Fruit fly (Drosophila melanogaster): ENCODE measurements around the gene aay.
A peak's percentile ranks its signal among the peaks of the same experiment; 100 is the strongest.

aay gene

DNA sequence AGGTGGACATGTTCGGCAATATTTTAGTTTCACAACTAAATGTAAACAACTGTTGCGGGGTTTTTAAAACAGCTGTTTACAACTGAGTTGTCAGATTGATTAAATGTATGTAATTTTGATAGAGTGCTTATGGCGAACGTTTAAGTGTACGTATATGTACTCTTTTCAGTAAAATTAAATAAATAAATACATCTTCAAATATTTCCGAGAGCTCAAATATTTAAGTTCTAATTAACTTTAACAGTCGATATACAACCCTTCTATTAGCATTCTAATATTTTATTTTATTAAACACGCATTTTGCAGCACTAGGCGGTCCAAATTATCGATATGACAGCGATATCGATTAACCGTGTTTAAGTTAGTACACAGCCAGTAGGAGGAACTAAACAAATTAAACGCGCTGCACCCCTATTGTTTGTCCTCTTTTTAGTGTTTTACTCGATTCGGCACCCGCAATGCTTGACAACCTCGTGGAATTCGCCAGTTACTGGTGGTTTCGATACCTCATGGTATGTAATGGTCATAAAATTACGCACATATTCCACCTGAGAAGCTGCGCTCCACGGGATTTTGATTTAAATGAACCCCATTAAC lies 28.6 kb downstream of the aay start, which contains the start of the genes CG3448 and ghi:
CG3448 (minus strand) TSS at position 51 of the 597 bp plus-strand sequence.
ghi (plus strand) TSS at position 355 of the 597 bp plus-strand sequence.
- TF ChIP-seq Rx (GFP tag; IDR thresholded peaks at IDR 0.05) = peak; percentile 22; the same call in 1 of the 2 replicates
- TF ChIP-seq Doc2 (GFP tag; IDR thresholded peaks at IDR 0.05) = no peak
- peak; percentile 52 for TF ChIP-seq Meics (GFP tag; optimal IDR thresholded peaks at IDR 0.05)
- peak; percentile 14 for TF ChIP-seq CG9797 (GFP tag; optimal IDR thresholded peaks at IDR 0.05)
- TF ChIP-seq gsb (GFP tag; IDR thresholded peaks at IDR 0.05) = no peak
- no peak for TF ChIP-seq CG17568 (GFP tag; optimal IDR thresholded peaks at IDR 0.05)
- TF ChIP-seq bcd (GFP tag; optimal IDR thresholded peaks at IDR 0.05) = peak; percentile 56
- TF ChIP-seq vvl (GFP tag; IDR thresholded peaks at IDR 0.05) = peak; percentile 55
- TF ChIP-seq CG30431 (GFP tag; optimal IDR thresholded peaks at IDR 0.05) = no peak
- no peak for TF ChIP-seq CG42726 (GFP tag; IDR thresholded peaks at IDR 0.05; ENCODE audit: partially characterized antibody)
- no peak for TF ChIP-seq pb (GFP tag; optimal IDR thresholded peaks at IDR 0.05)
- no peak for TF ChIP-seq CG5953 (GFP tag; IDR thresholded peaks at IDR 0.05)
- TF ChIP-seq Ptx1 (GFP tag; IDR thresholded peaks at IDR 0.05) = peak; percentile 58
- no peak for TF ChIP-seq slp2 (GFP tag; optimal IDR thresholded peaks at IDR 0.05)
- no peak for TF ChIP-seq cg (GFP tag; optimal IDR thresholded peaks at IDR 0.05)
- no peak for TF ChIP-seq Lpt (GFP tag; optimal IDR thresholded peaks at IDR 0.05)
- peak; percentile 11 for TF ChIP-seq dmrt11E (tag; optimal IDR thresholded peaks at IDR 0.05)
- no peak for TF ChIP-seq CG11696 (GFP tag; IDR thresholded peaks at IDR 0.05)
- peak; percentile 1 for TF ChIP-seq CG16863 (GFP tag; optimal IDR thresholded peaks at IDR 0.05)
- no peak for TF ChIP-seq da (GFP tag; optimal IDR thresholded peaks at IDR 0.05)
- no peak for TF ChIP-seq Ravus (GFP tag; IDR thresholded peaks at IDR 0.05)
- TF ChIP-seq Sox102F (GFP tag; optimal IDR thresholded peaks at IDR 0.05) = peak; percentile 52
- TF ChIP-seq cad (GFP tag; optimal IDR thresholded peaks at IDR 0.05) = peak; percentile 31
- TF ChIP-seq Drgx (GFP tag; IDR thresholded peaks at IDR 0.05) = peak; percentile 42
- no peak for TF ChIP-seq yki (optimal IDR thresholded peaks at IDR 0.05)
- peak; percentile 55; the same call in 2 of the 3 replicates for TF ChIP-seq knrl (GFP tag; IDR thresholded peaks at IDR 0.05; ENCODE audit: partially characterized antibody)
- no peak for TF ChIP-seq fd3F (GFP tag; optimal IDR thresholded peaks at IDR 0.05)
- peak; percentile 65 for TF ChIP-seq Blimp-1 (GFP tag; optimal IDR thresholded peaks at IDR 0.05)
- no peak for TF ChIP-seq fu2 (GFP tag; optimal IDR thresholded peaks at IDR 0.05)
- peak in 1 of 2 experiments; percentile 40 for TF ChIP-seq bsh (GFP tag; optimal IDR thresholded peaks at IDR 0.05)
- TF ChIP-seq ERR (GFP tag; optimal IDR thresholded peaks at IDR 0.05) = no peak
- TF ChIP-seq CG9876 (GFP tag; optimal IDR thresholded peaks at IDR 0.05) = no peak
- TF ChIP-seq CG7556 (GFP tag; optimal IDR thresholded peaks at IDR 0.05) = peak; percentile 62
- peak; percentile 73 for TF ChIP-seq Abd-B (GFP tag; optimal IDR thresholded peaks at IDR 0.05)
- TF ChIP-seq CG9609 (GFP tag; optimal IDR thresholded peaks at IDR 0.05) = no peak
- TF ChIP-seq CG1792 (GFP tag; optimal IDR thresholded peaks at IDR 0.05) = no peak
- TF ChIP-seq gfzf (GFP tag; optimal IDR thresholded peaks at IDR 0.05) = peak; percentile 1
- no peak for TF ChIP-seq CG31388 (GFP tag; optimal IDR thresholded peaks at IDR 0.05)
- TF ChIP-seq CG13287 (GFP tag; IDR thresholded peaks at IDR 0.05; ENCODE audit: partially characterized antibody) = peak; percentile 83
- no peak for TF ChIP-seq br (optimal IDR thresholded peaks at IDR 0.05)
- TF ChIP-seq crc (GFP tag; optimal IDR thresholded peaks at IDR 0.05) = no peak
- peak; percentile 29 for TF ChIP-seq pnt (GFP tag; optimal IDR thresholded peaks at IDR 0.05)
- peak; percentile 17 for TF ChIP-seq jumu (GFP tag; optimal IDR thresholded peaks at IDR 0.05)
- peak; percentile 1 to 54 for TF ChIP-seq Eip74EF (GFP tag; optimal IDR thresholded peaks at IDR 0.05)
- peak; percentile 61 for TF ChIP-seq CG17829 (tag; optimal IDR thresholded peaks at IDR 0.05)
- TF ChIP-seq Dll (GFP tag; IDR thresholded peaks at IDR 0.05; ENCODE audit: partially characterized antibody) = peak; percentile 77
- TF ChIP-seq Mad (GFP tag; optimal IDR thresholded peaks at IDR 0.05) = peak; percentile 37
- TF ChIP-seq CG6813 (GFP tag; optimal IDR thresholded peaks at IDR 0.05) = no peak
- no peak for TF ChIP-seq sim (GFP tag; IDR thresholded peaks at IDR 0.05)
- TF ChIP-seq ato (GFP tag; IDR thresholded peaks at IDR 0.05; ENCODE audit: partially characterized antibody) = no peak
- TF ChIP-seq CG30403 (GFP tag; optimal IDR thresholded peaks at IDR 0.05) = peak; percentile 76

Data from whole organism, embryonic.